Fruit fly (Drosophila melanogaster): Measurements from ENCODE around the gene Pde1c.
A peak's percentile ranks its signal among the peaks of the same experiment; 100 is the strongest.

Pde1c gene

DNA sequence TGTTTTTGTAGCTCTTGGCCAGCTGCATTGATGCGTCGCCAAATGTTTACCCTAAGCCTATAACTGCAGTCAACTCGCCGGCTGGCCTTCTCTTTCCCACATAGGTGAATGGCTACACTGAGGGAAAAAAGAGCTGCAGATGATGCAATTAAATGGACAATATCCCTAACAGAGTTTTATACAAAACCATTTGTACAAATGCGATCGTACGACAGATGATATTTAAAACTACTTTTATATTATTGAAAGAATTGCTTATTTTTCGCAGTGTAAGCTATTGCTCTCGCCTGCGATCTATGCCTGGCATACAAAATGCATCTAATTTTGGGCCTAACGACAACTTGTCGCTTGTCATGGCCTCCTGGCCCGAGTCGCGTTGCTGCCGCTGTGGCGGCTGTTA is 21.5 kb upstream of the Pde1c start (continued):
- TF ChIP-seq zen2 (GFP tag; IDR thresholded peaks at IDR 0.05; ENCODE audit: partially characterized antibody) (no peak), Sox100B (GFP tag; optimal IDR thresholded peaks at IDR 0.05) (peak; percentile 12), lab (GFP tag; optimal IDR thresholded peaks at IDR 0.05) (no peak), pnt (GFP tag; optimal IDR thresholded peaks at IDR 0.05) (peak; percentile 50), HLH54F (GFP tag; optimal IDR thresholded peaks at IDR 0.05) (no peak), PHDP (tag; optimal IDR thresholded peaks at IDR 0.05) (no peak), Spps (tag; optimal IDR thresholded peaks at IDR 0.05) (no peak), jumu (GFP tag; optimal IDR thresholded peaks at IDR 0.05) (peak; percentile 42), az2 (GFP tag; optimal IDR thresholded peaks at IDR 0.05) (peak; percentile 46), Hey (tag; optimal IDR thresholded peaks at IDR 0.05) (no peak), ham (GFP tag; IDR thresholded peaks at IDR 0.05) (no peak), ken (GFP tag; IDR thresholded peaks at IDR 0.05) (peak; percentile 69; the same call in 2 of the 3 replicates), Blimp-1 (GFP tag; optimal IDR thresholded peaks at IDR 0.05) (peak; percentile 36), grau (tag; optimal IDR thresholded peaks at IDR 0.05) (peak; percentile 44), dati (GFP tag; IDR thresholded peaks at IDR 0.05) (no peak), prd (optimal IDR thresholded peaks at IDR 0.05) (no peak), prd (GFP tag; IDR thresholded peaks at IDR 0.05) (peak; percentile 77), CG14965 (GFP tag; optimal IDR thresholded peaks at IDR 0.05; ENCODE audit: borderline replicate concordance) (no peak), emc (GFP tag; optimal IDR thresholded peaks at IDR 0.05) (no peak), CG16779 (GFP tag; IDR thresholded peaks at IDR 0.05) (no peak), slp2 (GFP tag; optimal IDR thresholded peaks at IDR 0.05) (no peak), bbx (GFP tag; IDR thresholded peaks at IDR 0.05; ENCODE audit: partially characterized antibody) (no peak), Camta (GFP tag; optimal IDR thresholded peaks at IDR 0.05) (peak; percentile 12), cato (GFP tag; optimal IDR thresholded peaks at IDR 0.05; ENCODE audit: borderline replicate concordance) (no peak), chm (GFP tag; IDR thresholded peaks at IDR 0.05) (0 out of 2 replicates have a peak, but pooled peaks have one; percentile 36), eve (GFP tag; optimal IDR thresholded peaks at IDR 0.05) (peak; percentile 30 to 53), CG17359 (tag; optimal IDR thresholded peaks at IDR 0.05) (peak; percentile 18), CG7372 (GFP tag; IDR thresholded peaks at IDR 0.05) (no peak), CG6683 (GFP tag; optimal IDR thresholded peaks at IDR 0.05) (no peak), Eip74EF (GFP tag; optimal IDR thresholded peaks at IDR 0.05) (no peak), Hmr (GFP tag; optimal IDR thresholded peaks at IDR 0.05) (no peak), Pdp1 (GFP tag; optimal IDR thresholded peaks at IDR 0.05) (peak; percentile 20 to 21), gcm (GFP tag; optimal IDR thresholded peaks at IDR 0.05) (no peak), CG10147 (GFP tag; optimal IDR thresholded peaks at IDR 0.05) (no peak), sr (GFP tag; IDR thresholded peaks at IDR 0.05) (no peak), TFAM (GFP tag; optimal IDR thresholded peaks at IDR 0.05) (no peak), CG2678 (tag; optimal IDR thresholded peaks at IDR 0.05) (peak; percentile 22), CG8478 (optimal IDR thresholded peaks at IDR 0.05) (no peak), Med (GFP tag) (no peak), gro (GFP tag; optimal IDR thresholded peaks at IDR 0.05) (no peak), bigmax (GFP tag; optimal IDR thresholded peaks at IDR 0.05) (no peak), CG17829 (tag; optimal IDR thresholded peaks at IDR 0.05) (peak; percentile 12), kay (GFP tag; optimal IDR thresholded peaks at IDR 0.05) (no peak), CTCF (GFP tag; optimal IDR thresholded peaks at IDR 0.05) (no peak), psq (GFP tag; optimal IDR thresholded peaks at IDR 0.05) (no peak), nerfin-1 (tag; optimal IDR thresholded peaks at IDR 0.05) (no peak), CG10274 (GFP tag; optimal IDR thresholded peaks at IDR 0.05) (no peak), stwl (tag; optimal IDR thresholded peaks at IDR 0.05) (no peak), tin (GFP tag; optimal IDR thresholded peaks at IDR 0.05) (peak; percentile 39), nom (GFP tag; optimal IDR thresholded peaks at IDR 0.05) (no peak), Dip2 (GFP tag; IDR thresholded peaks at IDR 0.05) (no peak), Max (GFP tag; optimal IDR thresholded peaks at IDR 0.05) (peak; percentile 6)
